Worm (Caenorhabditis elegans): ENCODE measurements around the gene str-187.

str-187 gene

ce11 chrIV:17277459-17278173 is 12.2 kb downstream of the str-187 start:
- TF ChIP-seq tab-1 (GFP tag; IDR thresholded peaks at IDR 0.05) (no peak), flt-1 (GFP tag; IDR thresholded peaks at IDR 0.05) (no peak), cog-1 (tag; optimal IDR thresholded peaks at IDR 0.05) (no peak), T22C8.4 (GFP tag; IDR thresholded peaks at IDR 0.05) (no peak), klf-2 (GFP tag; conservative IDR thresholded peaks at IDR 0.05) (no peak), ztf-29 (GFP tag; IDR thresholded peaks at IDR 0.05) (no peak), ztf-23 (GFP tag; IDR thresholded peaks at IDR 0.05) (no peak), med-1 (GFP tag; optimal IDR thresholded peaks at IDR 0.05; ENCODE audit: insufficient read depth) (no peak), ref-1 (GFP tag; conservative IDR thresholded peaks at IDR 0.05) (no peak)

ce11 chrIV:17278363-17278762 is 13.0 kb downstream of the str-187 start:
- TF ChIP-seq ztf-29 (GFP tag; IDR thresholded peaks at IDR 0.05) = peak; percentile 44; the same call in 1 of the 2 replicates
- peak; percentile 88; the same call in 1 of the 2 replicates for TF ChIP-seq ztf-23 (GFP tag; IDR thresholded peaks at IDR 0.05)
- peak; percentile 96 for TF ChIP-seq cog-1 (tag; optimal IDR thresholded peaks at IDR 0.05)
- TF ChIP-seq med-1 (GFP tag; optimal IDR thresholded peaks at IDR 0.05; ENCODE audit: insufficient read depth) = no peak
- TF ChIP-seq ref-1 (GFP tag; conservative IDR thresholded peaks at IDR 0.05) = no peak
- TF ChIP-seq T22C8.4 (GFP tag; IDR thresholded peaks at IDR 0.05) = no peak
- no peak for TF ChIP-seq tab-1 (GFP tag; IDR thresholded peaks at IDR 0.05)
- peak; percentile 81 for TF ChIP-seq flt-1 (GFP tag; IDR thresholded peaks at IDR 0.05)
- peak; percentile 66 for TF ChIP-seq klf-2 (GFP tag; conservative IDR thresholded peaks at IDR 0.05)

ce11 chrIV:17278861-17279591 is 13.6 kb downstream of the str-187 start, which contains the start of gene hsp-1:
Gene hsp-1, plus strand, starts transcription at chrIV:17278959.
- peak; percentile 35; the same call in 1 of the 2 replicates for TF ChIP-seq tab-1 (GFP tag; IDR thresholded peaks at IDR 0.05)
- TF ChIP-seq ztf-29 (GFP tag; IDR thresholded peaks at IDR 0.05) = no peak
- no peak for TF ChIP-seq cog-1 (tag; optimal IDR thresholded peaks at IDR 0.05)

- TF ChIP-seq klf-2 (GFP tag; conservative IDR thresholded peaks at IDR 0.05) (no peak), ztf-23 (GFP tag; IDR thresholded peaks at IDR 0.05) (no peak), cog-1 (tag; optimal IDR thresholded peaks at IDR 0.05) (no peak), tab-1 (GFP tag; IDR thresholded peaks at IDR 0.05) (no peak), T22C8.4 (GFP tag; IDR thresholded peaks at IDR 0.05) (no peak), ref-1 (GFP tag; conservative IDR thresholded peaks at IDR 0.05) (no peak), flt-1 (GFP tag; IDR thresholded peaks at IDR 0.05) (no peak), med-1 (GFP tag; optimal IDR thresholded peaks at IDR 0.05; ENCODE audit: insufficient read depth) (no peak), ztf-29 (GFP tag; IDR thresholded peaks at IDR 0.05) (no peak)
Observed at ce11 chrIV:17279592-17280440, 14.4 kb downstream of the str-187 start.

ce11 chrIV:17280441-17280939 is 15.1 kb downstream of the str-187 start:
- TF ChIP-seq T22C8.4 (GFP tag; IDR thresholded peaks at IDR 0.05) (no peak), flt-1 (GFP tag; IDR thresholded peaks at IDR 0.05) (no peak), ztf-23 (GFP tag; IDR thresholded peaks at IDR 0.05) (no peak), klf-2 (GFP tag; conservative IDR thresholded peaks at IDR 0.05) (no peak), ztf-29 (GFP tag; IDR thresholded peaks at IDR 0.05) (no peak), med-1 (GFP tag; optimal IDR thresholded peaks at IDR 0.05; ENCODE audit: insufficient read depth) (no peak), tab-1 (GFP tag; IDR thresholded peaks at IDR 0.05) (no peak), cog-1 (tag; optimal IDR thresholded peaks at IDR 0.05) (no peak), ref-1 (GFP tag; conservative IDR thresholded peaks at IDR 0.05) (no peak)

ce11 chrIV:17281060-17282021 is 16.0 kb downstream of the str-187 start:
- no peak for TF ChIP-seq tab-1 (GFP tag; IDR thresholded peaks at IDR 0.05)
- no peak for TF ChIP-seq flt-1 (GFP tag; IDR thresholded peaks at IDR 0.05)
- TF ChIP-seq ztf-29 (GFP tag; IDR thresholded peaks at IDR 0.05) = no peak
- no peak for TF ChIP-seq med-1 (GFP tag; optimal IDR thresholded peaks at IDR 0.05; ENCODE audit: insufficient read depth)
- TF ChIP-seq ref-1 (GFP tag; conservative IDR thresholded peaks at IDR 0.05) = no peak
- TF ChIP-seq klf-2 (GFP tag; conservative IDR thresholded peaks at IDR 0.05) = no peak
- no peak for TF ChIP-seq ztf-23 (GFP tag; IDR thresholded peaks at IDR 0.05)
- no peak for TF ChIP-seq cog-1 (tag; optimal IDR thresholded peaks at IDR 0.05)
- TF ChIP-seq T22C8.4 (GFP tag; IDR thresholded peaks at IDR 0.05) = no peak

- TF ChIP-seq ztf-23 (GFP tag; IDR thresholded peaks at IDR 0.05) (no peak), cog-1 (tag; optimal IDR thresholded peaks at IDR 0.05) (no peak)
Observed at ce11 chrIV:17284099-17284498, 18.7 kb downstream of the str-187 start, which contains the start of gene nra-1. Gene nra-1, minus strand, starts transcription at chrIV:17284199.

ce11 chrIV:17285263-17285662 is 19.9 kb downstream of the str-187 start:
- no peak for TF ChIP-seq med-1 (GFP tag; optimal IDR thresholded peaks at IDR 0.05; ENCODE audit: insufficient read depth)
- TF ChIP-seq klf-2 (GFP tag; conservative IDR thresholded peaks at IDR 0.05) = no peak
- no peak for TF ChIP-seq T22C8.4 (GFP tag; IDR thresholded peaks at IDR 0.05)
- no peak for TF ChIP-seq cog-1 (tag; optimal IDR thresholded peaks at IDR 0.05)
- no peak for TF ChIP-seq ztf-29 (GFP tag; IDR thresholded peaks at IDR 0.05)
- no peak for TF ChIP-seq tab-1 (GFP tag; IDR thresholded peaks at IDR 0.05)
- no peak for TF ChIP-seq flt-1 (GFP tag; IDR thresholded peaks at IDR 0.05)
- TF ChIP-seq ref-1 (GFP tag; conservative IDR thresholded peaks at IDR 0.05) = no peak
- TF ChIP-seq ztf-23 (GFP tag; IDR thresholded peaks at IDR 0.05) = no peak

Measured in whole organism, midembryonic.